Worm (Caenorhabditis elegans): Measurements from ENCODE around the gene F54D10.7.

F54D10.7 gene

ce11 chrII:3775719-3776118, 45.4 kb downstream of the F54D10.7 start, which contains the start of gene T24E12.3:
Gene T24E12.3, plus strand, starts transcription at chrII:3776019.
- TF ChIP-seq unc-62 (GFP tag; optimal IDR thresholded peaks at IDR 0.05) (no peak), mls-2 (tag; optimal IDR thresholded peaks at IDR 0.05) (no peak)

ce11 chrII:3773130-3773529, 48.0 kb downstream of the F54D10.7 start, which contains the start of gene T24E12.10:
Gene T24E12.10, minus strand, starts transcription at chrII:3773230.
- TF ChIP-seq nhr-12 (tag; optimal IDR thresholded peaks at IDR 0.05) (no peak), bed-3 (GFP tag; optimal IDR thresholded peaks at IDR 0.05) (no peak), zip-8 (tag; optimal IDR thresholded peaks at IDR 0.05) (no peak), tbx-8 (GFP tag; optimal IDR thresholded peaks at IDR 0.05) (no peak), unc-39 (tag; optimal IDR thresholded peaks at IDR 0.05) (no peak), lin-13 (tag; optimal IDR thresholded peaks at IDR 0.05) (no peak), drap-1 (GFP tag; optimal IDR thresholded peaks at IDR 0.05) (no peak), blmp-1 (tag; optimal IDR thresholded peaks at IDR 0.05) (no peak), cnd-1 (tag; optimal IDR thresholded peaks at IDR 0.05) (no peak), unc-62 (GFP tag; optimal IDR thresholded peaks at IDR 0.05) (no peak), M03D4.4 (tag; optimal IDR thresholded peaks at IDR 0.05) (no peak), ham-2 (GFP tag; optimal IDR thresholded peaks at IDR 0.05) (no peak), lsy-2 (tag; optimal IDR thresholded peaks at IDR 0.05) (no peak), ceh-83 (GFP tag; optimal IDR thresholded peaks at IDR 0.05) (no peak), ces-1 (GFP tag; optimal IDR thresholded peaks at IDR 0.05) (no peak), hlh-1 (tag; optimal IDR thresholded peaks at IDR 0.05) (no peak)

DNA sequence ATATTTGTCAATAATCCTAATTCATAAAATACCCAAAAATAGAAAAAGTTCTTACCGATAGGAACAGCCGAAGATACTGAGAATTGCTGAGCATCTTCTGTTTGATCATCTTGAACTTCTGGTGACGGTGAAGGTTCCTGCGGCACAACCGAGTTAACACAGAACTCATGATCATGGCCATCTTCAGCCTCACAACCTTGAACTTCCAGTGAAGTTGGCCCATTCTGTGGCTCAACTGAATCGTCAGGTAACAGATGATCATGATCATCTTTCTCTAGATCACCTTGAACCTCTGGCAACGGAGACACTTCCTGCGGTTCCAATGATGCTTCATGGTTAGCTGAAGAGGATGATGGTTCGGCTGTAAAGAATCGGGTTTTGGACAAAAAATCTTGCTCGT, 49.5 kb downstream of the F54D10.7 start:
- no peak for TF ChIP-seq unc-39 (tag; optimal IDR thresholded peaks at IDR 0.05)
- TF ChIP-seq mab-5 (tag; optimal IDR thresholded peaks at IDR 0.05), result no peak
- TF ChIP-seq lin-32 (GFP tag; optimal IDR thresholded peaks at IDR 0.05), result no peak
- TF ChIP-seq ztf-11 (tag; optimal IDR thresholded peaks at IDR 0.05), result no peak
- no peak for TF ChIP-seq unc-62 (GFP tag; optimal IDR thresholded peaks at IDR 0.05)
- TF ChIP-seq hlh-1 (tag; optimal IDR thresholded peaks at IDR 0.05), result no peak
- no peak for TF ChIP-seq tbx-8 (GFP tag; optimal IDR thresholded peaks at IDR 0.05)
- TF ChIP-seq nhr-237 (tag; optimal IDR thresholded peaks at IDR 0.05), result no peak
- no peak for TF ChIP-seq mep-1 (tag; optimal IDR thresholded peaks at IDR 0.05)
- no peak for TF ChIP-seq snpc-4 (tag; optimal IDR thresholded peaks at IDR 0.05)
- no peak for TF ChIP-seq ham-2 (GFP tag; optimal IDR thresholded peaks at IDR 0.05)
- no peak for TF ChIP-seq drap-1 (GFP tag; optimal IDR thresholded peaks at IDR 0.05)
- no peak for TF ChIP-seq unc-120 (tag; optimal IDR thresholded peaks at IDR 0.05; ENCODE audit: poor library complexity, severe bottlenecking)
- TF ChIP-seq nhr-28 (tag; optimal IDR thresholded peaks at IDR 0.05), result no peak
- TF ChIP-seq ceh-83 (GFP tag; optimal IDR thresholded peaks at IDR 0.05), result no peak
- TF ChIP-seq mls-2 (tag; optimal IDR thresholded peaks at IDR 0.05), result no peak

All from whole organism, mixed stage, embryonic.